Fruit fly (Drosophila melanogaster): ENCODE results near the gene Osi21.

DNA sequence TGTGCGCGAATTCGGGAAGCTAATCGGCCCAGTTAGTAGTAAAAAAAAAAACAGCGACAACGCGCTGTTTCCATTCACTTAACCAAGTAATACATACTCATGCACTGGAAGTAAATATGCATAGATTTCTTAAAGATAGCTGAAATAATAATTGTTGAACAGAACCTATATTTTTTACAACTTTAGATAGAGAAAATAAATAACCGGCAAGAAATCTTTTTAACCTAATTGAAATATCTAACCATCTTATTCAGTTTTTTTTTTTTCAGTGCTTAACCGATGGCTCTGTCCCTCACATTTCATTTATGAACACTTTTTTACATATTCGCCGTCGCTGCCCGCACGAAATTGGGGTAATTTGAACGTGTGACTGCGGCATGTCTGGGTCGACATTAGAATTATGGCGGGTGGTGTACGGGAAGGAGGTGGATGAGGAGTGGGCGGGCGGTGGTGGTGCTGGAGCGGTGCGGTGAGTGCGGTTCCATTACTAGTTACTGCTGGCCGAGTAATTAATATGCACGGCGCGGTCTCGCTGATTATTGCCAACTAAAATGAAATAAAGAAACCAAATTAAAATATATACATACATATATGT lies 46.3 kb upstream of the Osi21 start:
- TF ChIP-seq kay (GFP tag; ENCODE audit: borderline replicate concordance) (no peak), CG12768 (GFP tag; optimal IDR thresholded peaks at IDR 0.05) (no peak), Mnt (GFP tag; optimal IDR thresholded peaks at IDR 0.05) (no peak), CG5204 (GFP tag; optimal IDR thresholded peaks at IDR 0.05) (no peak), cnc (optimal IDR thresholded peaks at IDR 0.05) (no peak), CG1620 (GFP tag; optimal IDR thresholded peaks at IDR 0.05) (no peak), tj (GFP tag; optimal IDR thresholded peaks at IDR 0.05) (no peak), Hr96 (GFP tag; optimal IDR thresholded peaks at IDR 0.05) (no peak), CG7045 (GFP tag; optimal IDR thresholded peaks at IDR 0.05) (no peak), cic (GFP tag; optimal IDR thresholded peaks at IDR 0.05) (no peak)

Measured in whole organism, adult.